Fruit fly (Drosophila melanogaster): ENCODE results near the gene CG6980.

- TF ChIP-seq CG10565 (GFP tag; optimal IDR thresholded peaks at IDR 0.05) (no peak), lab (GFP tag; optimal IDR thresholded peaks at IDR 0.05) (no peak), CrebB (tag; optimal IDR thresholded peaks at IDR 0.05) (no peak)
These were observed 33.6 kb downstream of the CG6980 start, which contains the start of gene CG33658 for dm6 chr3R:24841063-24841462.

Measured in whole organism, embryonic.